Fruit fly (Drosophila melanogaster) whole organism, embryonic: ENCODE data around the gene Root.

Experiments used
- CG10209 ChIP-seq: fragments of 200-800 bp; sonication (Bioruptor generic); optimal IDR thresholded peaks from 3 replicates; lab custom pipeline; 2017; ENCODE audit warnings: missing biosample characterization, mild to moderate bottlenecking, missing genetic modification characterization, missing genetic modification reagents
- CG10431 ChIP-seq: fragments of 200-800 bp; sonication (Bioruptor generic); optimal IDR thresholded peaks from 3 replicates; lab custom pipeline; 2018; ENCODE audit warnings: missing biosample characterization, mild to moderate bottlenecking, missing genetic modification characterization
- CG11085 ChIP-seq: fragments of 200-800 bp; sonication (Bioruptor generic); IDR thresholded peaks from 2 replicates; pipeline ENCODE4 v1.3.6; 2022; ENCODE audit warnings: missing biosample characterization, missing genetic modification characterization
- CG1233 ChIP-seq: fragments of 200-800 bp; sonication (Bioruptor generic); optimal IDR thresholded peaks from 4 replicates; lab custom pipeline; 2018; ENCODE audit warnings: missing biosample characterization, mild to moderate bottlenecking, missing genetic modification characterization
- CG12942 ChIP-seq: fragments of 200-800 bp; sonication (Bioruptor generic); optimal IDR thresholded peaks from 3 replicates; lab custom pipeline; 2016; ENCODE audit warnings: missing biosample characterization, missing genetic modification characterization
- CG13775 ChIP-seq: fragments of 200-800 bp; sonication (Bioruptor generic); optimal IDR thresholded peaks from 3 replicates; lab custom pipeline; 2017; ENCODE audit warnings: missing biosample characterization, mild to moderate bottlenecking, missing genetic modification characterization
- CG14860 ChIP-seq: fragments of 200-800 bp; sonication (Bioruptor generic); IDR thresholded peaks from 3 replicates; pipeline ENCODE4 v1.3.6; 2022; ENCODE audit warnings: missing biosample characterization, missing genetic modification characterization; ENCODE audit not compliant: partially characterized antibody
- CG17612 ChIP-seq: fragments of 200-800 bp; sonication (Bioruptor generic); IDR thresholded peaks from 2 replicates; pipeline ENCODE4 v1.3.6; 2022; ENCODE audit warnings: missing biosample characterization, missing genetic modification characterization
- CG17829 ChIP-seq: fragments of 200-800 bp; optimal IDR thresholded peaks from 2 replicates; lab custom pipeline; 2019; ENCODE audit warnings: missing biosample characterization, mild to moderate bottlenecking, missing genetic modification characterization, moderate library complexity
- CG18764 ChIP-seq: fragments of 200-800 bp; sonication (Bioruptor generic); optimal IDR thresholded peaks from 3 replicates; lab custom pipeline; 2016; ENCODE audit warnings: missing biosample characterization, missing genetic modification characterization
- CG2199 ChIP-seq: fragments of 200-800 bp; sonication (Bioruptor generic); IDR thresholded peaks from 3 replicates; pipeline ENCODE4 v1.3.6; 2022; ENCODE audit warnings: missing biosample characterization, missing genetic modification characterization
- CG33557 ChIP-seq: fragments of 200-800 bp; sonication (Bioruptor generic); optimal IDR thresholded peaks from 2 replicates; lab custom pipeline; 2019; ENCODE audit warnings: missing biosample characterization, mild to moderate bottlenecking, missing genetic modification characterization, moderate library complexity
- CG4707 ChIP-seq: fragments of 200-800 bp; sonication (Bioruptor generic); optimal IDR thresholded peaks from 2 replicates; lab custom pipeline; 2018; ENCODE audit warnings: missing biosample characterization, mild to moderate bottlenecking, missing genetic modification characterization, moderate library complexity
- CG7357 ChIP-seq: fragments of 200-800 bp; sonication (Bioruptor generic); IDR thresholded peaks from 3 replicates; pipeline ENCODE4 v1.3.6; 2022; ENCODE audit warnings: missing biosample characterization, missing genetic modification characterization
- CG8089 ChIP-seq: fragments of 200-800 bp; sonication (Bioruptor generic); optimal IDR thresholded peaks from 3 replicates; lab custom pipeline; 2016; ENCODE audit warnings: missing biosample characterization, missing genetic modification characterization
- CTCF ChIP-seq: fragments of 200-800 bp; sonication (Bioruptor generic); optimal IDR thresholded peaks from 2 replicates; lab custom pipeline; 2017; ENCODE audit warnings: missing biosample characterization, mild to moderate bottlenecking, missing genetic modification characterization, moderate library complexity
- D19B ChIP-seq: fragments of 200-800 bp; sonication (Bioruptor generic); optimal IDR thresholded peaks from 2 replicates; lab custom pipeline; 2017; ENCODE audit warnings: missing biosample characterization, mild to moderate bottlenecking, missing genetic modification characterization
- Dad ChIP-seq: fragments of 200-800 bp; sonication (Bioruptor generic); optimal IDR thresholded peaks from 3 replicates; lab custom pipeline; 2016; ENCODE audit warnings: missing biosample characterization, missing genetic modification characterization
- Gug ChIP-seq: fragments of 200-800 bp; sonication (Bioruptor generic); IDR thresholded peaks from 4 replicates; pipeline ENCODE4 v1.3.6; 2022; ENCODE audit warnings: missing biosample characterization, missing genetic modification characterization
- H15 ChIP-seq: fragments of 200-800 bp; sonication (Bioruptor generic); IDR thresholded peaks from 3 replicates; pipeline ENCODE4 v1.3.6; 2022; ENCODE audit warnings: missing biosample characterization, missing genetic modification characterization
- HHEX ChIP-seq: fragments of 200-800 bp; sonication (Bioruptor generic); optimal IDR thresholded peaks from 3 replicates; lab custom pipeline; 2017; ENCODE audit warnings: missing biosample characterization, mild to moderate bottlenecking, missing genetic modification characterization, missing genetic modification reagents
- HLHmδ ChIP-seq: fragments of 200-800 bp; sonication (Bioruptor generic); optimal IDR thresholded peaks from 2 replicates; lab custom pipeline; 2018; ENCODE audit warnings: missing biosample characterization, mild to moderate bottlenecking, missing genetic modification characterization, moderate library complexity
- Hsf ChIP-seq: fragments of 200-800 bp; sonication (Bioruptor generic); optimal IDR thresholded peaks from 3 replicates; lab custom pipeline; 2016; ENCODE audit warnings: missing biosample characterization, missing genetic modification characterization
- Oli ChIP-seq: fragments of 200-800 bp; sonication (Bioruptor generic); optimal IDR thresholded peaks from 2 replicates; lab custom pipeline; 2018; ENCODE audit warnings: missing biosample characterization, mild to moderate bottlenecking, missing genetic modification characterization, moderate library complexity
- Optix ChIP-seq: fragments of 200-800 bp; sonication (Bioruptor generic); IDR thresholded peaks from 3 replicates; pipeline ENCODE4 v1.3.6; 2022; ENCODE audit warnings: missing biosample characterization, missing genetic modification characterization
- Scr ChIP-seq: fragments of 200-800 bp; sonication (Bioruptor generic); IDR thresholded peaks from 2 replicates; pipeline ENCODE4 v1.3.6; 2022; ENCODE audit warnings: missing biosample characterization, missing genetic modification characterization; ENCODE audit not compliant: partially characterized antibody
- Sox100B ChIP-seq: fragments of 200-800 bp; sonication (Bioruptor generic); optimal IDR thresholded peaks from 3 replicates; lab custom pipeline; 2018; ENCODE audit warnings: missing biosample characterization, mild to moderate bottlenecking, missing genetic modification characterization
- Sox102F ChIP-seq: fragments of 200-800 bp; sonication (Bioruptor generic); optimal IDR thresholded peaks from 2 replicates; lab custom pipeline; 2018; ENCODE audit warnings: missing biosample characterization, mild to moderate bottlenecking, missing genetic modification characterization, moderate library complexity
- Xbp1 ChIP-seq: fragments of 200-800 bp; sonication (Bioruptor generic); optimal IDR thresholded peaks from 3 replicates; lab custom pipeline; 2016; ENCODE audit warnings: missing biosample characterization, mild to moderate bottlenecking, missing genetic modification characterization
- ac ChIP-seq: fragments of 200-800 bp; sonication (Bioruptor generic); optimal IDR thresholded peaks from 3 replicates; lab custom pipeline; 2017; ENCODE audit warnings: missing biosample characterization, mild to moderate bottlenecking, missing genetic modification characterization
- ara ChIP-seq: fragments of 200-800 bp; sonication (Bioruptor generic); IDR thresholded peaks from 2 replicates; pipeline ENCODE4 v1.3.6; 2022; ENCODE audit warnings: missing biosample characterization, missing genetic modification characterization
- bab2 ChIP-seq: fragments of 200-800 bp; sonication (Bioruptor generic); optimal IDR thresholded peaks from 2 replicates; lab custom pipeline; 2016; ENCODE audit warnings: missing biosample characterization, missing genetic modification characterization
- cas ChIP-seq: fragments of 200-800 bp; sonication (Bioruptor generic); IDR thresholded peaks from 2 replicates; pipeline ENCODE4 v1.3.6; 2022; ENCODE audit warnings: missing biosample characterization, missing genetic modification characterization
- chm ChIP-seq: fragments of 200-800 bp; sonication (Bioruptor generic); IDR thresholded peaks from 2 replicates; pipeline ENCODE4 v1.3.6; 2022; ENCODE audit warnings: missing biosample characterization, missing genetic modification characterization
- crc ChIP-seq: fragments of 200-800 bp; sonication (Bioruptor generic); optimal IDR thresholded peaks from 2 replicates; lab custom pipeline; 2016; ENCODE audit warnings: missing biosample characterization, missing genetic modification characterization
- crp ChIP-seq, 2 experiments: fragments of 200-800 bp; sonication (Bioruptor generic); optimal IDR thresholded peaks; 2 replicates in 1 of 2; 3 replicates in 1 of 2; lab custom pipeline; 2017; ENCODE audit warnings: missing biosample characterization in 2 of 2, missing genetic modification characterization in 2 of 2, mild to moderate bottlenecking in 1 of 2, moderate library complexity in 1 of 2
- en ChIP-seq: fragments of 200-800 bp; sonication (Bioruptor generic); optimal IDR thresholded peaks from 2 replicates; lab custom pipeline; 2016; ENCODE audit warnings: missing biosample characterization, missing genetic modification characterization
- eve ChIP-seq, 2 experiments: fragments of >200 bp; optimal IDR thresholded peaks; 2 replicates each; lab custom pipeline; 2017; ENCODE audit warnings: missing biosample characterization in 2 of 2, missing genetic modification characterization in 2 of 2
- fd102C ChIP-seq: fragments of 200-800 bp; sonication (Bioruptor generic); optimal IDR thresholded peaks from 2 replicates; lab custom pipeline; 2018; ENCODE audit warnings: missing biosample characterization, mild to moderate bottlenecking, missing genetic modification characterization, moderate library complexity
- grau ChIP-seq: fragments of 200-800 bp; optimal IDR thresholded peaks from 3 replicates; lab custom pipeline; 2019; ENCODE audit warnings: missing biosample characterization, mild to moderate bottlenecking, missing genetic modification characterization, moderate library complexity
- jing ChIP-seq: fragments of 200-800 bp; sonication (Bioruptor generic); optimal IDR thresholded peaks from 2 replicates; lab custom pipeline; 2018; ENCODE audit warnings: missing biosample characterization, mild to moderate bottlenecking, missing genetic modification characterization
- lilli ChIP-seq: fragments of 200-800 bp; sonication (Bioruptor generic); optimal IDR thresholded peaks from 3 replicates; lab custom pipeline; 2016; ENCODE audit warnings: missing biosample characterization, missing genetic modification characterization
- nerfin-1 ChIP-seq: fragments of 200-800 bp; sonication (Bioruptor generic); optimal IDR thresholded peaks from 3 replicates; lab custom pipeline; 2019; ENCODE audit warnings: missing biosample characterization, mild to moderate bottlenecking, missing genetic modification characterization, moderate library complexity
- nom ChIP-seq: fragments of 200-800 bp; sonication (Bioruptor generic); optimal IDR thresholded peaks from 2 replicates; lab custom pipeline; 2017; ENCODE audit warnings: missing biosample characterization, missing genetic modification characterization, mild to moderate bottlenecking, moderate library complexity, missing genetic modification reagents
- prd ChIP-seq, 3 experiments: fragments of >200 bp in 2 of 3; fragments of 200-800 bp in 1 of 3; sonication (Bioruptor generic) in 1 of 3; optimal IDR thresholded peaks in 2 of 3; IDR thresholded peaks in 1 of 3; 2 replicates in 2 of 3; 3 replicates in 1 of 3; pipeline versions ENCODE4 v1.3.6 to Lab custom; 2017 to 2022; ENCODE audit warnings: missing biosample characterization in 1 of 3, missing genetic modification characterization in 1 of 3
- pros ChIP-seq: fragments of 200-800 bp; sonication (Bioruptor generic); optimal IDR thresholded peaks from 3 replicates; lab custom pipeline; 2019; ENCODE audit warnings: missing biosample characterization, mild to moderate bottlenecking, missing genetic modification characterization, moderate library complexity
- ranshi ChIP-seq: fragments of 200-800 bp; sonication (Bioruptor generic); IDR thresholded peaks from 2 replicates; pipeline ENCODE4 v1.3.6; 2022; ENCODE audit warnings: missing biosample characterization, missing genetic modification characterization
- row ChIP-seq: fragments of 200-800 bp; sonication (Bioruptor generic); IDR thresholded peaks from 3 replicates; pipeline ENCODE4 v1.3.6; 2022; ENCODE audit warnings: missing biosample characterization, missing genetic modification characterization
- ttk ChIP-seq: fragments of 200-800 bp; sonication (Bioruptor generic); IDR thresholded peaks from 2 replicates; pipeline ENCODE4 v2.1.2; 2022; ENCODE audit warnings: missing biosample characterization, missing genetic modification characterization
- zen2 ChIP-seq: fragments of 200-800 bp; sonication (Bioruptor generic); IDR thresholded peaks from 3 replicates; pipeline ENCODE4 v1.3.6; 2022; ENCODE audit warnings: missing biosample characterization, missing genetic modification characterization; ENCODE audit not compliant: partially characterized antibody

The Root gene

dm6 chr3R:24163556-24164022, 50.5 kb downstream of the Root start, which contains the start of gene Apc2 (continued):
- TF ChIP-seq prd (optimal IDR thresholded peaks at IDR 0.05; lab: Kevin White, UChicago) (no peak), prd (GFP tag; IDR thresholded peaks at IDR 0.05; lab: Robert Waterston, UW) (peak; percentile 69), CG17612 (GFP tag; lab: Robert Waterston, UW) (0 out of 2 replicates have a peak, but pooled peaks have one; percentile 13), nom (GFP tag; lab: Kevin White, UChicago) (peak; percentile 17), ttk (GFP tag; lab: Robert Waterston, UW) (peak; percentile 64), HLHmδ (GFP tag; lab: Kevin White, UChicago) (no peak), Sox102F (peak; percentile 68), CG4707 (GFP tag; lab: Kevin White, UChicago) (no peak), ac (GFP tag; lab: Kevin White, UChicago) (no peak), H15 (GFP tag; lab: Robert Waterston, UW) (no peak), Xbp1 (GFP tag; lab: Kevin White, UChicago) (peak; percentile 69), CG10431 (GFP tag; lab: Kevin White, UChicago) (no peak), bab2 (peak; percentile 49), Hsf (GFP tag; lab: Kevin White, UChicago) (peak; percentile 52), CG13775 (peak; percentile 65), CG12942 (GFP tag; lab: Kevin White, UChicago) (peak; percentile 51), fd102C (GFP tag; lab: Kevin White, UChicago) (no peak), CG14860 (GFP tag; lab: Robert Waterston, UW) (no peak), CG18764 (GFP tag; lab: Kevin White, UChicago) (peak; percentile 13), crc (GFP tag; lab: Kevin White, UChicago) (no peak), Scr (GFP tag; lab: Robert Waterston, UW) (peak; percentile 74), cas (GFP tag; lab: Robert Waterston, UW) (no peak), CG33557 (GFP tag; lab: Kevin White, UChicago) (peak; percentile 26), CG1233 (peak; percentile 51), CG7357 (GFP tag; lab: Robert Waterston, UW) (peak; percentile 35; the same call in 1 of the 3 replicates), Optix (no peak), CG2199 (no peak), D19B (GFP tag; lab: Kevin White, UChicago) (peak; percentile 36), CG17829 (tag; lab: Kevin White, UChicago) (peak; percentile 70), Oli (tag; lab: Kevin White, UChicago) (peak; percentile 57), lilli (GFP tag; lab: Kevin White, UChicago) (peak; percentile 57), chm (GFP tag; lab: Robert Waterston, UW) (peak; percentile 21; the same call in 1 of the 2 replicates), eve (GFP tag; optimal IDR thresholded peaks at IDR 0.05; lab: Kevin White, UChicago) (no peak), grau (tag; lab: Kevin White, UChicago) (peak; percentile 71), en (GFP tag; lab: Kevin White, UChicago) (no peak), Dad (GFP tag; lab: Kevin White, UChicago) (no peak), ranshi (GFP tag; lab: Robert Waterston, UW) (peak; percentile 60; the same call in 1 of the 2 replicates), zen2 (GFP tag; lab: Robert Waterston, UW) (peak; percentile 18; the same call in 1 of the 3 replicates), Gug (GFP tag; lab: Robert Waterston, UW) (0 out of 4 replicates have a peak, but pooled peaks have one; percentile 12), ara (GFP tag; lab: Robert Waterston, UW) (peak; percentile 55; the same call in 1 of the 2 replicates), row (GFP tag; lab: Robert Waterston, UW) (peak; percentile 93), pros (no peak), CG11085 (no peak), CTCF (no peak), CG10209 (GFP tag; lab: Kevin White, UChicago) (peak; percentile 51), crp (GFP tag; optimal IDR thresholded peaks at IDR 0.05; lab: Kevin White, UChicago) (peak; percentile 12 to 84), nerfin-1 (tag; lab: Kevin White, UChicago) (peak; percentile 24), HHEX (GFP tag; lab: Kevin White, UChicago) (peak; percentile 1), Sox100B (GFP tag; lab: Kevin White, UChicago) (no peak), jing (no peak), CG8089 (no peak)
